Worm (Caenorhabditis elegans) whole organism, young adult: Measurements from ENCODE around the gene twk-5.

Experiments
- C06A6.2 ChIP-seq: fragments of 200-800 bp; sonication (Bioruptor generic); conservative IDR thresholded peaks from 2 replicates; pipeline ENCODE4 v1.3.6; 2022; ENCODE audit warnings: missing genetic modification characterization, missing compliant biosample characterization
- F10E7.11 ChIP-seq: sonication (generic microtip); optimal IDR thresholded peaks from 2 replicates; lab custom pipeline; 2017; ENCODE audit warnings: mild to moderate bottlenecking, missing genetic modification characterization, moderate library complexity, missing compliant biosample characterization
- F49E8.2 ChIP-seq: sonication (generic microtip); optimal IDR thresholded peaks from 3 replicates; lab custom pipeline; 2017; ENCODE audit warnings: missing genetic modification characterization, mild to moderate bottlenecking, missing compliant biosample characterization, antibody characterized with exemption, moderate library complexity; ENCODE audit not compliant: insufficient read depth
- F55B11.4 ChIP-seq: sonication (generic microtip); optimal IDR thresholded peaks from 2 replicates; lab custom pipeline; 2016; ENCODE audit warnings: missing compliant biosample characterization, missing genetic modification characterization, borderline replicate concordance; ENCODE audit not compliant: insufficient read depth
- F57A8.1 ChIP-seq: fragments of 200-800 bp; sonication (Bioruptor generic); optimal IDR thresholded peaks from 2 replicates; lab custom pipeline; 2018; ENCODE audit warnings: mild to moderate bottlenecking, missing genetic modification characterization, moderate library complexity, missing compliant biosample characterization
- K12H6.12 ChIP-seq: fragments of 200-800 bp; sonication (Bioruptor generic); optimal IDR thresholded peaks from 2 replicates; lab custom pipeline; 2018; ENCODE audit warnings: mild to moderate bottlenecking, missing genetic modification characterization, missing compliant biosample characterization
- T26A5.8 ChIP-seq: sonication (generic microtip); optimal IDR thresholded peaks from 2 replicates; lab custom pipeline; 2016; ENCODE audit warnings: missing genetic modification characterization, missing compliant biosample characterization
- Y53F4B.3 ChIP-seq: fragments of 200-800 bp; sonication (Bioruptor generic); IDR thresholded peaks from 2 replicates; pipeline ENCODE4 v1.3.6; 2022; ENCODE audit warnings: missing genetic modification reagents, missing genetic modification characterization, missing compliant biosample characterization
- ceh-58 ChIP-seq: fragments of 200-800 bp; sonication (Bioruptor generic); IDR thresholded peaks from 2 replicates; pipeline ENCODE4 v1.3.6; 2022; ENCODE audit warnings: missing genetic modification characterization, missing compliant biosample characterization
- ceh-91 ChIP-seq: fragments of 200-800 bp; sonication (Bioruptor generic); IDR thresholded peaks from 2 replicates; pipeline ENCODE4 v1.3.6; 2022; ENCODE audit warnings: missing genetic modification reagents, missing genetic modification characterization, missing compliant biosample characterization
- dox-1 ChIP-seq: fragments of 200-800 bp; sonication (Bioruptor generic); IDR thresholded peaks from 2 replicates; pipeline ENCODE4 v1.3.6; 2022; ENCODE audit warnings: missing genetic modification reagents, missing genetic modification characterization, missing compliant biosample characterization
- dpl-1 ChIP-seq: fragments of 150-350 bp; optimal IDR thresholded peaks from 2 replicates; lab custom pipeline; 2014; ENCODE audit warnings: missing biosample characterization, missing genetic modification reagents, missing genetic modification characterization
- efl-1 ChIP-seq: fragments of 150-350 bp; optimal IDR thresholded peaks from 2 replicates; lab custom pipeline; 2014; ENCODE audit warnings: missing biosample characterization, missing genetic modification reagents, missing genetic modification characterization
- egrh-3 ChIP-seq: fragments of 200-800 bp; sonication (Bioruptor generic); IDR thresholded peaks from 2 replicates; pipeline ENCODE4 v1.3.6; 2022; ENCODE audit warnings: missing genetic modification reagents, missing genetic modification characterization, missing compliant biosample characterization
- ets-4 ChIP-seq: fragments of 200-800 bp; sonication (Bioruptor generic); optimal IDR thresholded peaks from 2 replicates; lab custom pipeline; 2018; ENCODE audit warnings: mild to moderate bottlenecking, missing genetic modification characterization, missing compliant biosample characterization
- gei-17 ChIP-seq: fragments of 200-800 bp; sonication (Bioruptor generic); optimal IDR thresholded peaks from 2 replicates; lab custom pipeline; 2018; ENCODE audit warnings: mild to moderate bottlenecking, missing genetic modification characterization, missing compliant biosample characterization
- lag-1 ChIP-seq: fragments of 200-800 bp; sonication (Bioruptor generic); IDR thresholded peaks from 2 replicates; pipeline ENCODE4 v1.3.6; 2022; ENCODE audit warnings: missing genetic modification reagents, missing genetic modification characterization, missing compliant biosample characterization
- lin-35 ChIP-seq, 3 experiments: fragments of 150-350 bp in 2 of 3; sonication (generic microtip) in 1 of 3; optimal IDR thresholded peaks; 2 replicates each; lab custom pipeline; 2014 to 2018; ENCODE audit warnings: missing biosample characterization in 3 of 3, missing genetic modification characterization in 3 of 3, missing genetic modification reagents in 3 of 3
- madf-6 ChIP-seq: fragments of 200-800 bp; sonication (Bioruptor generic); IDR thresholded peaks from 2 replicates; pipeline ENCODE4 v1.3.6; 2022; ENCODE audit warnings: missing genetic modification reagents, missing genetic modification characterization, missing compliant biosample characterization
- madf-8 ChIP-seq: fragments of 200-800 bp; sonication (Bioruptor generic); conservative IDR thresholded peaks from 2 replicates; pipeline ENCODE4 v1.3.6; 2022; ENCODE audit warnings: missing genetic modification reagents, missing genetic modification characterization, missing compliant biosample characterization
- mcd-1 ChIP-seq: fragments of 200-800 bp; sonication (Bioruptor generic); IDR thresholded peaks from 2 replicates; pipeline ENCODE4 v1.3.6; 2022; ENCODE audit warnings: missing genetic modification reagents, missing genetic modification characterization, missing compliant biosample characterization
- nfya-2 ChIP-seq: fragments of 200-800 bp; sonication (Bioruptor generic); IDR thresholded peaks from 2 replicates; pipeline ENCODE4 v1.3.6; 2022; ENCODE audit warnings: missing genetic modification reagents, missing genetic modification characterization, missing compliant biosample characterization
- nhr-120 ChIP-seq: fragments of 200-800 bp; sonication (Bioruptor generic); IDR thresholded peaks from 2 replicates; pipeline ENCODE4 v1.3.6; 2022; ENCODE audit warnings: missing genetic modification characterization, missing compliant biosample characterization
- nhr-80 ChIP-seq: sonication (generic microtip); optimal IDR thresholded peaks from 2 replicates; lab custom pipeline; 2016; ENCODE audit warnings: missing genetic modification characterization, missing compliant biosample characterization
- pbrm-1 ChIP-seq: fragments of 200-800 bp; sonication (Bioruptor generic); IDR thresholded peaks from 2 replicates; pipeline ENCODE4 v1.3.6; 2022; ENCODE audit warnings: missing genetic modification reagents, missing genetic modification characterization, missing compliant biosample characterization
- sdz-38 ChIP-seq: sonication (generic microtip); optimal IDR thresholded peaks from 2 replicates; lab custom pipeline; 2016; ENCODE audit warnings: missing genotype, missing genetic modification characterization, missing compliant biosample characterization
- sea-2 ChIP-seq: fragments of 200-800 bp; sonication (Bioruptor generic); IDR thresholded peaks from 2 replicates; pipeline ENCODE4 v1.3.6; 2022; ENCODE audit warnings: missing genetic modification characterization, missing compliant biosample characterization
- snpc-1.1 ChIP-seq: sonication (generic microtip); optimal IDR thresholded peaks from 2 replicates; lab custom pipeline; 2017; ENCODE audit warnings: missing genetic modification characterization, mild to moderate bottlenecking, missing compliant biosample characterization, antibody characterized with exemption, moderate library complexity, missing genotype, missing genetic modification reagents; ENCODE audit not compliant: insufficient read depth
- snpc-1.3 ChIP-seq: sonication (generic microtip); optimal IDR thresholded peaks from 2 replicates; lab custom pipeline; 2017; ENCODE audit warnings: missing genetic modification characterization, mild to moderate bottlenecking, missing compliant biosample characterization, antibody characterized with exemption, moderate library complexity, missing genotype, missing genetic modification reagents; ENCODE audit not compliant: insufficient read depth
- snpc-3.4 ChIP-seq: sonication (generic microtip); optimal IDR thresholded peaks from 2 replicates; lab custom pipeline; 2017; ENCODE audit warnings: missing genetic modification characterization, mild to moderate bottlenecking, missing compliant biosample characterization, antibody characterized with exemption, moderate library complexity, missing genotype, missing genetic modification reagents
- tlf-1 ChIP-seq: fragments of 200-800 bp; sonication (Bioruptor generic); optimal IDR thresholded peaks from 2 replicates; lab custom pipeline; 2018; ENCODE audit warnings: mild to moderate bottlenecking, missing genetic modification characterization, missing compliant biosample characterization
- unc-62 ChIP-seq: fragments of 150-350 bp; optimal IDR thresholded peaks from 2 replicates; lab custom pipeline; 2014; ENCODE audit warnings: missing biosample characterization, missing genetic modification reagents, missing genetic modification characterization
- zfh-2 ChIP-seq: fragments of 200-800 bp; sonication (Bioruptor generic); conservative IDR thresholded peaks from 2 replicates; pipeline ENCODE4 v1.3.6; 2022; ENCODE audit warnings: missing genetic modification reagents, missing genetic modification characterization, missing compliant biosample characterization
- zim-3 ChIP-seq: sonication (generic microtip); optimal IDR thresholded peaks from 2 replicates; lab custom pipeline; 2017; ENCODE audit warnings: mild to moderate bottlenecking, missing genetic modification characterization, moderate library complexity, missing compliant biosample characterization
- ztf-26 ChIP-seq: sonication (generic microtip); optimal IDR thresholded peaks from 2 replicates; lab custom pipeline; 2017; ENCODE audit warnings: missing genetic modification characterization, missing compliant biosample characterization
- ztf-28 ChIP-seq: fragments of 200-800 bp; sonication (Bioruptor generic); IDR thresholded peaks from 2 replicates; pipeline ENCODE4 v1.3.6; 2022; ENCODE audit warnings: missing genetic modification reagents, missing genetic modification characterization, missing compliant biosample characterization
- ztf-6 ChIP-seq: fragments of 200-800 bp; sonication (Bioruptor generic); IDR thresholded peaks from 2 replicates; pipeline ENCODE4 v1.3.6; 2022; ENCODE audit warnings: missing genetic modification reagents, missing genetic modification characterization, missing compliant biosample characterization

The twk-5 gene

ce11 chrII:11450882-11451281 lies 34.2 kb downstream of the twk-5 start:
- peak in 1 of 3 experiments; percentile 3 for TF ChIP-seq lin-35 (GFP tag; optimal IDR thresholded peaks at IDR 0.05; lab: Kevin White, UChicago)
- no peak for TF ChIP-seq ztf-6 (GFP tag; lab: Robert Waterston, UW)
- TF ChIP-seq T26A5.8, result no peak
- TF ChIP-seq nhr-120 (GFP tag; lab: Robert Waterston, UW), result no peak

- peak; percentile 73 for TF ChIP-seq nhr-80 (tag; lab: Kevin White, UChicago)
- no peak for TF ChIP-seq sdz-38 (tag; lab: Kevin White, UChicago)
Measured at ce11 chrII:11448753-11449152, 36.3 kb downstream of the twk-5 start, which contains the start of gene W02B12.1. TSS of gene W02B12.1 (plus strand) at chrII:11449021.

- TF ChIP-seq ets-4, result no peak
- no peak for TF ChIP-seq egrh-3 (GFP tag; lab: Robert Waterston, UW)
- no peak for TF ChIP-seq lag-1 (GFP tag; lab: Robert Waterston, UW)
- TF ChIP-seq F55B11.4 (tag; lab: Kevin White, UChicago), result no peak
- TF ChIP-seq F10E7.11 (tag; lab: Kevin White, UChicago), result no peak
- no peak for TF ChIP-seq ceh-58
- TF ChIP-seq Y53F4B.3 (GFP tag; lab: Robert Waterston, UW), result no peak
- no peak for TF ChIP-seq gei-17
- no peak for TF ChIP-seq C06A6.2 (GFP tag; lab: Robert Waterston, UW)
- TF ChIP-seq K12H6.12, result no peak
Measured at ce11 chrII:11444973-11445372, 40.1 kb downstream of the twk-5 start, which contains the start of gene W02B12.13. TSS of gene W02B12.13 (plus strand) at chrII:11445273.

- 0 out of 2 replicates have a peak, but pooled peaks have one; percentile 39 for TF ChIP-seq madf-6 (GFP tag; lab: Robert Waterston, UW)
- no peak for TF ChIP-seq pbrm-1 (GFP tag; lab: Robert Waterston, UW)
- TF ChIP-seq, all 124 proteins: peak for 1
Measured at ce11 chrII:11443862-11444261, 41.2 kb downstream of the twk-5 start, which contains the start of gene adbp-1. TSS of gene adbp-1 (plus strand) at chrII:11444162.

- TF ChIP-seq sea-2 (GFP tag; lab: Robert Waterston, UW) (no peak), F57A8.1 (no peak), ceh-91 (GFP tag; lab: Robert Waterston, UW) (no peak), unc-62 (GFP tag; lab: Kevin White, UChicago) (no peak), pbrm-1 (GFP tag; lab: Robert Waterston, UW) (no peak), snpc-1.3 (tag; lab: Kevin White, UChicago) (no peak), mcd-1 (GFP tag; lab: Robert Waterston, UW) (no peak), tlf-1 (GFP tag; lab: Kevin White, UChicago) (no peak), nfya-2 (GFP tag; lab: Robert Waterston, UW) (no peak), dpl-1 (GFP tag; lab: Kevin White, UChicago) (no peak), nhr-120 (GFP tag; lab: Robert Waterston, UW) (no peak), snpc-3.4 (no peak), egrh-3 (GFP tag; lab: Robert Waterston, UW) (peak; percentile 93), ztf-28 (GFP tag; lab: Robert Waterston, UW) (no peak), madf-8 (GFP tag; lab: Robert Waterston, UW) (no peak), madf-6 (GFP tag; lab: Robert Waterston, UW) (no peak), dox-1 (no peak), lag-1 (GFP tag; lab: Robert Waterston, UW) (0 out of 2 replicates have a peak, but pooled peaks have one; percentile 32), efl-1 (GFP tag; lab: Kevin White, UChicago) (no peak), ztf-26 (tag; lab: Kevin White, UChicago) (no peak), zfh-2 (GFP tag; lab: Robert Waterston, UW) (peak; percentile 92), snpc-1.1 (tag; lab: Kevin White, UChicago) (no peak), zim-3 (tag; lab: Kevin White, UChicago) (no peak), F49E8.2 (tag; lab: Kevin White, UChicago) (no peak)
Measured at ce11 chrII:11443128-11443527, 42.0 kb downstream of the twk-5 start.
